Worm (Caenorhabditis elegans) whole organism, L1 larva: ENCODE data around the gene uig-1.
A peak's percentile ranks its signal among the peaks of the same experiment; 100 is the strongest.

Experiments
- C04F5.9 ChIP-seq: sonication (generic microtip); optimal IDR thresholded peaks from 2 replicates; lab custom pipeline; 2016; ENCODE audit warnings: missing genetic modification characterization, missing compliant biosample characterization
- C16A3.4 ChIP-seq: fragments of 150-350 bp; optimal IDR thresholded peaks from 2 replicates; lab custom pipeline; 2014; ENCODE audit warnings: missing biosample characterization, missing genetic modification characterization
- C34B4.2 ChIP-seq: sonication (generic microtip); optimal IDR thresholded peaks from 2 replicates; lab custom pipeline; 2017; ENCODE audit warnings: mild to moderate bottlenecking, missing genetic modification characterization, missing compliant biosample characterization
- F16B12.6 ChIP-seq: fragments of 150-350 bp; optimal IDR thresholded peaks from 2 replicates; lab custom pipeline; 2014; ENCODE audit warnings: missing biosample characterization, missing genetic modification characterization
- Y116A8C.19 ChIP-seq: sonication (generic microtip); optimal IDR thresholded peaks from 2 replicates; lab custom pipeline; 2016; ENCODE audit warnings: missing compliant biosample characterization, missing genetic modification characterization, borderline replicate concordance
- aly-2 ChIP-seq: fragments of 150-350 bp; optimal IDR thresholded peaks from 2 replicates; lab custom pipeline; 2014; ENCODE audit warnings: missing biosample characterization, missing genetic modification characterization
- ama-1 ChIP-seq: fragments of 150-350 bp; optimal IDR thresholded peaks from 2 replicates; lab custom pipeline; 2014
- blmp-1 ChIP-seq: fragments of 150-350 bp; optimal IDR thresholded peaks from 2 replicates; lab custom pipeline; 2014; ENCODE audit warnings: missing biosample characterization, missing genetic modification characterization
- ceh-63 ChIP-seq: fragments of 200-800 bp; sonication (Bioruptor generic); optimal IDR thresholded peaks from 2 replicates; lab custom pipeline; 2018; ENCODE audit warnings: mild to moderate bottlenecking, missing genetic modification characterization, missing compliant biosample characterization
- ceh-82 ChIP-seq, 3 experiments: fragments of 150-350 bp in 1 of 3; sonication (generic microtip) in 2 of 3; optimal IDR thresholded peaks; 2 replicates each; lab custom pipeline; 2014 to 2017; ENCODE audit warnings: missing biosample characterization in 3 of 3, missing genetic modification characterization in 3 of 3
- ceh-88 ChIP-seq: fragments of 200-800 bp; sonication (Bioruptor generic); IDR thresholded peaks from 2 replicates; pipeline ENCODE4 v1.3.6; 2022; ENCODE audit warnings: missing genetic modification characterization, missing compliant biosample characterization
- ceh-90 ChIP-seq: sonication (generic microtip); optimal IDR thresholded peaks from 2 replicates; lab custom pipeline; 2016; ENCODE audit warnings: missing genetic modification characterization, missing compliant biosample characterization
- dsc-1 ChIP-seq: sonication (generic microtip); optimal IDR thresholded peaks from 2 replicates; lab custom pipeline; 2016; ENCODE audit warnings: mild to moderate bottlenecking, missing genetic modification characterization, missing compliant biosample characterization
- egl-13 ChIP-seq: sonication (generic microtip); optimal IDR thresholded peaks from 2 replicates; lab custom pipeline; 2016; ENCODE audit warnings: missing genotype, missing genetic modification reagents, missing genetic modification characterization, missing compliant biosample characterization
- egl-27 ChIP-seq, 2 experiments: fragments of 150-350 bp in 1 of 2; sonication (generic microtip); optimal IDR thresholded peaks; 3 replicates each; lab custom pipeline; 2017 to 2018; ENCODE audit warnings: missing biosample characterization in 2 of 2, missing genetic modification characterization in 2 of 2, missing genetic modification reagents in 2 of 2
- elt-2 ChIP-seq: sonication (generic microtip); optimal IDR thresholded peaks from 2 replicates; lab custom pipeline; 2016; ENCODE audit warnings: missing genetic modification characterization, mild to moderate bottlenecking, inconsistent platforms, missing compliant biosample characterization, missing genetic modification reagents
- ets-5 ChIP-seq: fragments of 200-800 bp; sonication (Bioruptor generic); IDR thresholded peaks from 2 replicates; pipeline ENCODE4 v1.3.6; 2022; ENCODE audit warnings: missing genetic modification characterization, missing compliant biosample characterization
- fkh-10 ChIP-seq: sonication (generic microtip); optimal IDR thresholded peaks from 2 replicates; lab custom pipeline; 2017; ENCODE audit warnings: missing biosample characterization, missing genetic modification reagents, missing genetic modification characterization
- fkh-4 ChIP-seq: sonication (generic microtip); optimal IDR thresholded peaks from 2 replicates; lab custom pipeline; 2016; ENCODE audit warnings: missing compliant biosample characterization, missing genetic modification characterization, borderline replicate concordance
- fkh-8 ChIP-seq: sonication (generic microtip); optimal IDR thresholded peaks from 2 replicates; lab custom pipeline; 2016; ENCODE audit warnings: mild to moderate bottlenecking, missing genetic modification characterization, missing compliant biosample characterization
- fos-1 ChIP-seq: fragments of 150-350 bp; optimal IDR thresholded peaks from 2 replicates; lab custom pipeline; 2014; ENCODE audit warnings: missing biosample characterization, missing genetic modification characterization
- hlh-4 ChIP-seq: sonication (generic microtip); optimal IDR thresholded peaks from 2 replicates; lab custom pipeline; 2016; ENCODE audit warnings: mild to moderate bottlenecking, missing genetic modification characterization, missing compliant biosample characterization
- irx-1 ChIP-seq: sonication (generic microtip); optimal IDR thresholded peaks from 2 replicates; lab custom pipeline; 2016; ENCODE audit warnings: missing genetic modification characterization, missing compliant biosample characterization
- isw-1 ChIP-seq: fragments of 200-800 bp; sonication (Bioruptor generic); IDR thresholded peaks from 2 replicates; pipeline ENCODE4 v1.3.6; 2022; ENCODE audit warnings: missing genetic modification characterization, missing compliant biosample characterization
- lin-13 ChIP-seq: fragments of 150-350 bp; optimal IDR thresholded peaks from 2 replicates; lab custom pipeline; 2014; ENCODE audit warnings: missing biosample characterization, missing genetic modification reagents, missing genetic modification characterization
- lin-14 ChIP-seq: fragments of 200-800 bp; sonication (Bioruptor generic); optimal IDR thresholded peaks from 2 replicates; lab custom pipeline; 2018; ENCODE audit warnings: mild to moderate bottlenecking, missing genetic modification characterization, moderate library complexity, missing compliant biosample characterization
- lin-35 ChIP-seq, 2 experiments: fragments of 150-350 bp; optimal IDR thresholded peaks; 2 replicates each; lab custom pipeline; 2014; ENCODE audit warnings: missing biosample characterization in 2 of 2, missing genetic modification characterization in 2 of 2, missing genetic modification reagents in 2 of 2
- lir-3 ChIP-seq: sonication (generic microtip); optimal IDR thresholded peaks from 2 replicates; lab custom pipeline; 2016; ENCODE audit warnings: mild to moderate bottlenecking, missing genetic modification characterization, moderate library complexity, missing compliant biosample characterization; ENCODE audit not compliant: poor library complexity
- lsy-2 ChIP-seq, 2 experiments: fragments of 150-350 bp; optimal IDR thresholded peaks; 2 replicates each; lab custom pipeline; 2014; ENCODE audit warnings: missing biosample characterization in 2 of 2, missing genetic modification characterization in 2 of 2
- mab-9 ChIP-seq: fragments of 200-800 bp; sonication (Bioruptor generic); IDR thresholded peaks from 2 replicates; pipeline ENCODE4 v1.3.6; 2022; ENCODE audit warnings: missing genetic modification reagents, missing genetic modification characterization, missing compliant biosample characterization
- mdl-1 ChIP-seq, 2 experiments: fragments of 150-350 bp; optimal IDR thresholded peaks; 2 replicates each; lab custom pipeline; 2014 to 2017; ENCODE audit warnings: missing biosample characterization in 2 of 2, missing genetic modification characterization in 2 of 2, inconsistent platforms in 1 of 2
- mef-2 ChIP-seq: fragments of 150-350 bp; optimal IDR thresholded peaks from 2 replicates; lab custom pipeline; 2014; ENCODE audit warnings: missing biosample characterization, missing genetic modification characterization
- nhr-11 ChIP-seq: fragments of 150-350 bp; optimal IDR thresholded peaks from 2 replicates; lab custom pipeline; 2014; ENCODE audit warnings: missing biosample characterization, missing genetic modification characterization
- nhr-20 ChIP-seq: sonication (generic microtip); optimal IDR thresholded peaks from 2 replicates; lab custom pipeline; 2016; ENCODE audit warnings: mild to moderate bottlenecking, missing genetic modification characterization, missing compliant biosample characterization
- nhr-237 ChIP-seq: fragments of 150-350 bp; optimal IDR thresholded peaks from 2 replicates; lab custom pipeline; 2014; ENCODE audit warnings: missing biosample characterization, missing genetic modification characterization
- nhr-28 ChIP-seq: fragments of 150-350 bp; optimal IDR thresholded peaks from 2 replicates; lab custom pipeline; 2014; ENCODE audit warnings: missing biosample characterization, missing genetic modification characterization
- nhr-47 ChIP-seq: sonication (generic microtip); optimal IDR thresholded peaks from 2 replicates; lab custom pipeline; 2016; ENCODE audit warnings: mild to moderate bottlenecking, missing genetic modification characterization, moderate library complexity, missing compliant biosample characterization
- nhr-71 ChIP-seq: sonication (generic microtip); optimal IDR thresholded peaks from 2 replicates; lab custom pipeline; 2016; ENCODE audit warnings: mild to moderate bottlenecking, missing genetic modification characterization, moderate library complexity, missing compliant biosample characterization
- nhr-84 ChIP-seq: sonication (generic microtip); optimal IDR thresholded peaks from 2 replicates; lab custom pipeline; 2017; ENCODE audit warnings: missing biosample characterization, missing genetic modification characterization
- nhr-85 ChIP-seq: sonication (generic microtip); peaks from one replicate; lab custom pipeline; 2016; ENCODE audit warnings: missing genetic modification characterization, inconsistent platforms, missing compliant biosample characterization
- pag-3 ChIP-seq: sonication (generic microtip); optimal IDR thresholded peaks from 2 replicates; lab custom pipeline; 2017; ENCODE audit warnings: missing genetic modification characterization, mild to moderate bottlenecking, missing compliant biosample characterization, antibody characterized with exemption, borderline replicate concordance; ENCODE audit not compliant: insufficient read depth
- pax-3 ChIP-seq: fragments of 200-800 bp; sonication (Bioruptor generic); optimal IDR thresholded peaks from 2 replicates; lab custom pipeline; 2018; ENCODE audit warnings: mild to moderate bottlenecking, missing genetic modification characterization, moderate library complexity, missing compliant biosample characterization
- rnt-1 ChIP-seq: sonication (generic microtip); optimal IDR thresholded peaks from 2 replicates; lab custom pipeline; 2016; ENCODE audit warnings: mild to moderate bottlenecking, missing genetic modification characterization, moderate library complexity, missing compliant biosample characterization
- skn-1 ChIP-seq: fragments of 150-350 bp; optimal IDR thresholded peaks from 2 replicates; lab custom pipeline; 2014; ENCODE audit warnings: missing biosample characterization, missing genetic modification characterization
- snpc-4 ChIP-seq: fragments of 150-350 bp; optimal IDR thresholded peaks from 2 replicates; lab custom pipeline; 2014; ENCODE audit warnings: missing biosample characterization, missing genetic modification characterization
- sox-4 ChIP-seq: sonication (generic microtip); optimal IDR thresholded peaks from 2 replicates; lab custom pipeline; 2016; ENCODE audit warnings: missing genetic modification characterization, missing compliant biosample characterization
- sptf-1 ChIP-seq: fragments of 150-350 bp; optimal IDR thresholded peaks from 2 replicates; lab custom pipeline; 2014; ENCODE audit warnings: missing biosample characterization, missing genetic modification characterization
- sup-37 ChIP-seq: fragments of 200-800 bp; sonication (Bioruptor generic); optimal IDR thresholded peaks from 2 replicates; lab custom pipeline; 2018; ENCODE audit warnings: mild to moderate bottlenecking, missing genetic modification characterization, missing compliant biosample characterization
- swsn-7 ChIP-seq: sonication (generic microtip); optimal IDR thresholded peaks from 2 replicates; lab custom pipeline; 2016; ENCODE audit warnings: missing genetic modification characterization, missing compliant biosample characterization
- tlp-1 ChIP-seq: fragments of 150-350 bp; optimal IDR thresholded peaks from 2 replicates; lab custom pipeline; 2014; ENCODE audit warnings: missing biosample characterization, missing genetic modification characterization
- unc-130 ChIP-seq: fragments of 150-350 bp; optimal IDR thresholded peaks from 2 replicates; lab custom pipeline; 2017; ENCODE audit warnings: missing biosample characterization, missing genetic modification characterization, inconsistent platforms
- unc-98 ChIP-seq: fragments of 200-800 bp; sonication (Bioruptor generic); IDR thresholded peaks from 2 replicates; pipeline ENCODE4 v1.3.6; 2022; ENCODE audit warnings: missing genetic modification characterization, missing compliant biosample characterization
- xbp-1 ChIP-seq: sonication (generic microtip); optimal IDR thresholded peaks from 2 replicates; lab custom pipeline; 2016; ENCODE audit warnings: missing genetic modification characterization, missing compliant biosample characterization
- zag-1 ChIP-seq: fragments of 150-350 bp; optimal IDR thresholded peaks from 2 replicates; lab custom pipeline; 2014; ENCODE audit warnings: missing biosample characterization, missing genetic modification characterization
- ztf-11 ChIP-seq, 2 experiments: sonication (generic microtip); optimal IDR thresholded peaks; 2 replicates each; lab custom pipeline; 2016 to 2017; ENCODE audit warnings: missing genetic modification characterization in 2 of 2, missing biosample characterization in 1 of 2, missing compliant biosample characterization in 1 of 2

The uig-1 gene

ce11 chrV:13259527-13259926, 36.3 kb downstream of the uig-1 start (continued):
- TF ChIP-seq xbp-1 (tag; lab: Kevin White, UChicago) (no peak), F16B12.6 (no peak), lir-3 (tag; lab: Kevin White, UChicago) (no peak), lin-13 (GFP tag; lab: Kevin White, UChicago) (no peak), nhr-28 (tag; lab: Kevin White, UChicago) (no peak), lin-14 (GFP tag; lab: Kevin White, UChicago) (peak; percentile 84), hlh-4 (tag; lab: Kevin White, UChicago) (no peak), fos-1 (tag; lab: Kevin White, UChicago) (no peak), nhr-85 (tag; lab: Kevin White, UChicago) (peak; percentile 98), mef-2 (tag; lab: Kevin White, UChicago) (no peak), sox-4 (tag; lab: Kevin White, UChicago) (peak; percentile 73), nhr-11 (no peak), egl-27 (tag; optimal IDR thresholded peaks at IDR 0.05; lab: Kevin White, UChicago) (no peak), tlp-1 (tag; lab: Kevin White, UChicago) (no peak), snpc-4 (tag; lab: Kevin White, UChicago) (no peak), lsy-2 (tag; optimal IDR thresholded peaks at IDR 0.05; lab: Kevin White, UChicago) (peak; percentile 33 to 38), nhr-47 (tag; lab: Kevin White, UChicago) (peak; percentile 53), blmp-1 (tag; lab: Kevin White, UChicago) (peak; percentile 44), nhr-84 (tag; lab: Kevin White, UChicago) (no peak), nhr-71 (tag; lab: Kevin White, UChicago) (peak; percentile 69), ceh-63 (GFP tag; lab: Kevin White, UChicago) (no peak), ztf-11 (tag; optimal IDR thresholded peaks at IDR 0.05; lab: Kevin White, UChicago) (no peak), pax-3 (tag; lab: Kevin White, UChicago) (peak; percentile 87), pag-3 (no peak), fkh-4 (tag; lab: Kevin White, UChicago) (no peak), ets-5 (no peak), C16A3.4 (tag; lab: Kevin White, UChicago) (peak; percentile 49), egl-13 (tag; lab: Kevin White, UChicago) (no peak), sptf-1 (tag; lab: Kevin White, UChicago) (no peak), lin-35 (GFP tag; optimal IDR thresholded peaks at IDR 0.05; lab: Kevin White, UChicago) (peak in 1 of 2 experiments; percentile 43), dsc-1 (tag; lab: Kevin White, UChicago) (peak; percentile 88), ceh-90 (tag; lab: Kevin White, UChicago) (no peak), unc-130 (no peak), skn-1 (tag; lab: Kevin White, UChicago) (no peak), fkh-10 (GFP tag; lab: Kevin White, UChicago) (no peak), ama-1 (lab: Kevin White, UChicago) (no peak), zag-1 (tag; lab: Kevin White, UChicago) (no peak), elt-2 (tag; lab: Kevin White, UChicago) (no peak), Y116A8C.19 (tag; lab: Kevin White, UChicago) (no peak), sup-37 (GFP tag; lab: Kevin White, UChicago) (no peak), swsn-7 (tag; lab: Kevin White, UChicago) (no peak), ceh-82 (tag; optimal IDR thresholded peaks at IDR 0.05; lab: Kevin White, UChicago) (no peak), irx-1 (tag; lab: Kevin White, UChicago) (peak; percentile 32), aly-2 (tag; lab: Kevin White, UChicago) (no peak), nhr-20 (tag; lab: Kevin White, UChicago) (peak; percentile 83), nhr-237 (tag; lab: Kevin White, UChicago) (no peak), unc-98 (GFP tag; lab: Robert Waterston, UW) (no peak), rnt-1 (tag; lab: Kevin White, UChicago) (no peak), mdl-1 (tag; optimal IDR thresholded peaks at IDR 0.05; lab: Kevin White, UChicago) (no peak), fkh-8 (tag; lab: Kevin White, UChicago) (peak; percentile 8), C34B4.2 (tag; lab: Kevin White, UChicago) (no peak), mab-9 (no peak), ceh-88 (GFP tag; lab: Robert Waterston, UW) (no peak), isw-1 (GFP tag; lab: Robert Waterston, UW) (no peak), C04F5.9 (tag; lab: Kevin White, UChicago) (no peak)
